Worm (Caenorhabditis elegans) whole organism, late embryonic: ENCODE measurements around the gene fbxa-184.

Experiments used
- F13H6.1 ChIP-seq: sonication (generic microtip); optimal IDR thresholded peaks from 2 replicates; lab custom pipeline; 2016; ENCODE audit warnings: missing genetic modification characterization, missing compliant biosample characterization
- T23F11.4 ChIP-seq: fragments of 200-800 bp; sonication (Bioruptor generic); optimal IDR thresholded peaks from 2 replicates; lab custom pipeline; 2018; ENCODE audit warnings: mild to moderate bottlenecking, missing genetic modification characterization, missing compliant biosample characterization
- Y22D7AL.16 ChIP-seq: sonication (generic microtip); optimal IDR thresholded peaks from 2 replicates; lab custom pipeline; 2016; ENCODE audit warnings: missing genetic modification characterization, missing compliant biosample characterization
- ceh-14 ChIP-seq: sonication (generic microtip); optimal IDR thresholded peaks from 2 replicates; lab custom pipeline; 2016; ENCODE audit warnings: missing genotype, missing genetic modification characterization, missing compliant biosample characterization
- ceh-19 ChIP-seq: fragments of 200-800 bp; sonication (Bioruptor generic); optimal IDR thresholded peaks from 2 replicates; lab custom pipeline; 2018; ENCODE audit warnings: mild to moderate bottlenecking, missing genetic modification characterization, missing compliant biosample characterization
- ceh-24 ChIP-seq: sonication (generic microtip); optimal IDR thresholded peaks from 2 replicates; lab custom pipeline; 2016; ENCODE audit warnings: mild to moderate bottlenecking, missing genetic modification characterization, missing compliant biosample characterization
- ceh-30 ChIP-seq: fragments of 150-350 bp; optimal IDR thresholded peaks from 2 replicates; lab custom pipeline; 2014; ENCODE audit warnings: missing biosample characterization, missing genetic modification characterization
- ceh-34 ChIP-seq: sonication (generic microtip); optimal IDR thresholded peaks from 2 replicates; lab custom pipeline; 2016; ENCODE audit warnings: mild to moderate bottlenecking, missing genetic modification characterization, missing compliant biosample characterization
- ceh-45 ChIP-seq: fragments of 200-800 bp; sonication (Bioruptor generic); IDR thresholded peaks from 2 replicates; pipeline ENCODE4 v1.3.6; 2022; ENCODE audit warnings: missing genetic modification reagents, missing genetic modification characterization, missing compliant biosample characterization
- ceh-48 ChIP-seq: sonication (generic microtip); optimal IDR thresholded peaks from 2 replicates; lab custom pipeline; 2016; ENCODE audit warnings: missing genetic modification characterization, inconsistent platforms, missing compliant biosample characterization
- dmd-4 ChIP-seq: sonication (generic microtip); optimal IDR thresholded peaks from 2 replicates; lab custom pipeline; 2016; ENCODE audit warnings: borderline replicate concordance, missing genetic modification characterization, missing compliant biosample characterization
- elt-4 ChIP-seq: sonication (generic microtip); optimal IDR thresholded peaks from 2 replicates; lab custom pipeline; 2016; ENCODE audit warnings: missing genetic modification characterization, missing compliant biosample characterization
- hlh-6 ChIP-seq: sonication (generic microtip); optimal IDR thresholded peaks from 2 replicates; lab custom pipeline; 2016; ENCODE audit warnings: missing genotype, missing genetic modification characterization, missing compliant biosample characterization
- lin-11 ChIP-seq: fragments of 200-800 bp; sonication (Bioruptor generic); optimal IDR thresholded peaks from 2 replicates; lab custom pipeline; 2018; ENCODE audit warnings: mild to moderate bottlenecking, missing genetic modification characterization, missing compliant biosample characterization
- nfya-1 ChIP-seq: sonication (generic microtip); optimal IDR thresholded peaks from 2 replicates; lab custom pipeline; 2017; ENCODE audit warnings: missing genetic modification characterization, mild to moderate bottlenecking, missing compliant biosample characterization, antibody characterized with exemption, moderate library complexity
- nhr-11 ChIP-seq: fragments of 150-350 bp; optimal IDR thresholded peaks from 2 replicates; lab custom pipeline; 2014; ENCODE audit warnings: missing biosample characterization, missing genetic modification characterization
- odd-2 ChIP-seq: sonication (generic microtip); optimal IDR thresholded peaks from 2 replicates; lab custom pipeline; 2017; ENCODE audit warnings: antibody characterized with exemption, mild to moderate bottlenecking, missing genetic modification characterization, missing compliant biosample characterization
- pag-3 ChIP-seq: sonication (generic microtip); optimal IDR thresholded peaks from 2 replicates; lab custom pipeline; 2016; ENCODE audit warnings: missing compliant biosample characterization, missing genetic modification characterization, borderline replicate concordance
- pat-9 ChIP-seq: fragments of 200-800 bp; sonication (Bioruptor generic); optimal IDR thresholded peaks from 2 replicates; lab custom pipeline; 2018; ENCODE audit warnings: mild to moderate bottlenecking, missing genetic modification characterization, moderate library complexity, missing compliant biosample characterization
- pax-1 ChIP-seq: fragments of 150-350 bp; optimal IDR thresholded peaks from 2 replicates; lab custom pipeline; 2014; ENCODE audit warnings: missing biosample characterization, missing genetic modification characterization
- pha-4 ChIP-seq: fragments of 150-350 bp; optimal IDR thresholded peaks from 2 replicates; lab custom pipeline; 2018; ENCODE audit warnings: missing biosample characterization, missing genetic modification reagents, missing genetic modification characterization
- pqm-1 ChIP-seq: sonication (generic microtip); optimal IDR thresholded peaks from 2 replicates; lab custom pipeline; 2016; ENCODE audit warnings: missing genetic modification characterization, missing compliant biosample characterization
- ref-2 ChIP-seq: sonication (generic microtip); optimal IDR thresholded peaks from 2 replicates; lab custom pipeline; 2016; ENCODE audit warnings: missing genetic modification characterization, missing compliant biosample characterization
- rnt-1 ChIP-seq: sonication (generic microtip); optimal IDR thresholded peaks from 2 replicates; lab custom pipeline; 2016; ENCODE audit warnings: missing genetic modification characterization, missing compliant biosample characterization
- sdc-2 ChIP-seq: sonication (generic microtip); optimal IDR thresholded peaks from 2 replicates; lab custom pipeline; 2016; ENCODE audit warnings: missing genotype, missing genetic modification characterization, missing compliant biosample characterization
- syd-9 ChIP-seq: sonication (generic microtip); optimal IDR thresholded peaks from 2 replicates; lab custom pipeline; 2016; ENCODE audit warnings: mild to moderate bottlenecking, missing genetic modification characterization, moderate library complexity, missing compliant biosample characterization
- tbx-7 ChIP-seq: sonication (generic microtip); optimal IDR thresholded peaks from 2 replicates; lab custom pipeline; 2016; ENCODE audit warnings: missing genotype, missing genetic modification characterization, missing compliant biosample characterization
- ttx-3 ChIP-seq: sonication (generic microtip); optimal IDR thresholded peaks from 2 replicates; lab custom pipeline; 2016; ENCODE audit warnings: missing genetic modification reagents, missing genetic modification characterization, missing compliant biosample characterization
- unc-3 ChIP-seq, 2 experiments: fragments of 200-800 bp in 1 of 2; sonication (Bioruptor generic) in 1 of 2; sonication (generic microtip) in 1 of 2; conservative IDR thresholded peaks in 1 of 2; optimal IDR thresholded peaks in 1 of 2; 2 replicates each; pipeline versions ENCODE4 v1.3.6 to Lab custom; 2016 to 2022; ENCODE audit warnings: missing compliant biosample characterization in 2 of 2, missing genetic modification characterization in 2 of 2, missing genetic modification reagents in 1 of 2
- unc-42 ChIP-seq: sonication (generic microtip); optimal IDR thresholded peaks from 2 replicates; lab custom pipeline; 2016; ENCODE audit warnings: missing genotype, missing genetic modification characterization, missing compliant biosample characterization
- unc-55 ChIP-seq: sonication (generic microtip); optimal IDR thresholded peaks from 2 replicates; lab custom pipeline; 2017; ENCODE audit warnings: missing biosample characterization, missing genetic modification reagents, missing genetic modification characterization
- unc-86 ChIP-seq: sonication (generic microtip); optimal IDR thresholded peaks from 2 replicates; lab custom pipeline; 2016; ENCODE audit warnings: missing genetic modification characterization, missing compliant biosample characterization

The fbxa-184 gene

DNA sequence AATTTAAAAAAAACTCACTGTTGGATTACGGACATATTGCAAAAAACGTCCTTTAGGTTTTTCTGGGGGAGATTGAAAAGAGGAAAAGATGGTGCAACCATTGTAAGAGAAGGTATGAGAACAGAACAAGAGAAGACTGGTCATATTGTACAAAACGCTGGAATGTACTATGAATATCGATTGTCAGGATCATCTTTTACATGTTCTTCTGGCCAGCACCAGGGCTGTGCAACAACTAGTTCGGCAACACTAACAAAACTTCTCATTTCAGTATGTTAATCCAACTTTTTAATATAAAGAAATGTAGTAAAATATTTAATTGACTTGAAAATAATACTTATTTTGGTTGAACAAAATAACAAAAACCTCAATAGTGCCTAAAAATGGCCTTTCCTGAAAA lies 6.7 kb upstream of the fbxa-184 start, which contains the start of gene fbxb-47:
Gene fbxb-47 (minus strand): TSS at position 101 of the 400 bp plus-strand sequence.
- TF ChIP-seq rnt-1 (tag; lab: Kevin White, UChicago): no peak
- TF ChIP-seq ttx-3 (tag; lab: Kevin White, UChicago): no peak
- no peak for TF ChIP-seq F13H6.1 (tag; lab: Kevin White, UChicago)
- TF ChIP-seq ceh-14: no peak
- no peak for TF ChIP-seq sdc-2
- TF ChIP-seq unc-55 (GFP tag; lab: Kevin White, UChicago): no peak
- TF ChIP-seq unc-42 (tag; lab: Kevin White, UChicago): no peak

DNA sequence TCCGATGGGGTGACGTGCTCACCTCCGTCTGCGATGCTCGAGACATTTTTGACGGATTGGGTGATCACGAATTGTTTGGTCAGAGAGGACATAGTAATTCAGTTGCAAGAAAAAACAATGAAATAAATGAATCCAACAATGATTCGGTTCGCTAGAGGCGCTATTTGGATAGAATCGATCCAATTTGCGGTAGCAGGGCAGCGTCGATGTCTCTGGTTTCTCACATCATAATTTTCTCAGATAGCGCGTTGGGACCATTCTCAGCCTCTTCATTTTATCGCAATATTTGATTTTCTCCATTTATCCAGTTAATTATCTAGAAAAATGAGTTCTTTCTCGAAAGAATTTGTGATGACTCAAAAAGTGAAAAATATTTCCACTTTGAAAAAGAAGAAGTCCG lies 3.7 kb upstream of the fbxa-184 start, which contains the start of gene sdz-18:
Gene sdz-18 (minus strand): TSS at position 101 of the 400 bp plus-strand sequence.
- no peak for TF ChIP-seq ceh-19
- TF ChIP-seq pqm-1 (tag; lab: Kevin White, UChicago): no peak
- TF ChIP-seq elt-4 (tag; lab: Kevin White, UChicago): no peak
- TF ChIP-seq unc-42 (tag; lab: Kevin White, UChicago): no peak
- no peak for TF ChIP-seq Y22D7AL.16
- no peak for TF ChIP-seq T23F11.4 (GFP tag; lab: Kevin White, UChicago)
- no peak for TF ChIP-seq pag-3 (tag; lab: Kevin White, UChicago)
- TF ChIP-seq lin-11: no peak
- no peak for TF ChIP-seq ceh-45 (GFP tag; lab: Robert Waterston, UW)
- no peak for TF ChIP-seq pax-1 (tag; lab: Kevin White, UChicago)
- TF ChIP-seq syd-9: no peak
- TF ChIP-seq unc-86 (tag; lab: Kevin White, UChicago): no peak
- TF ChIP-seq nhr-11 (tag; lab: Kevin White, UChicago): no peak
- no peak for TF ChIP-seq ceh-34 (tag; lab: Kevin White, UChicago)
- TF ChIP-seq nfya-1 (tag; lab: Kevin White, UChicago): no peak
- no peak for TF ChIP-seq odd-2 (tag; lab: Kevin White, UChicago)
- TF ChIP-seq, all 69 proteins: peak for 0

DNA sequence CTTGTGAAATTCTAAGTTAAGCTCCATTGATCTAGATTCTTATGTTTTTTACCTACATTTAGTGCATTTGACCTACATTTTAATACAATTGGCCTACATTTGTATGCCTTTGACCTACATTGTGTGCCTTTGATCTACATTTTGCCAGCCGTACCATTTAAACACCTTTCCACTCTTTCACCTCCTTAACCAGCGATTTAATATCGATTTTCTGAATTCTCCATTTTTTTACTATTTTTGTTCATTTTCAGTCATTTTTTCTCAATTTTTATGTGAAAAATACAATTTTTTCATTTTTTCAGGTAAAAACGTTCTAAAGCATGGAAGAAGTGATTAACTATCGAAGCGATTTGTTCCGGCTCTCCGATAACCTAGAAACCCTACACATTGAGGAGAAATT lies 2.9 kb downstream of the fbxa-184 start, which contains the start of gene btb-7:
Gene btb-7 (plus strand): TSS at position 301 of the 400 bp plus-strand sequence.
- TF ChIP-seq ceh-45 (GFP tag; lab: Robert Waterston, UW) (no peak), nhr-11 (tag; lab: Kevin White, UChicago) (no peak), hlh-6 (tag; lab: Kevin White, UChicago) (no peak)

DNA sequence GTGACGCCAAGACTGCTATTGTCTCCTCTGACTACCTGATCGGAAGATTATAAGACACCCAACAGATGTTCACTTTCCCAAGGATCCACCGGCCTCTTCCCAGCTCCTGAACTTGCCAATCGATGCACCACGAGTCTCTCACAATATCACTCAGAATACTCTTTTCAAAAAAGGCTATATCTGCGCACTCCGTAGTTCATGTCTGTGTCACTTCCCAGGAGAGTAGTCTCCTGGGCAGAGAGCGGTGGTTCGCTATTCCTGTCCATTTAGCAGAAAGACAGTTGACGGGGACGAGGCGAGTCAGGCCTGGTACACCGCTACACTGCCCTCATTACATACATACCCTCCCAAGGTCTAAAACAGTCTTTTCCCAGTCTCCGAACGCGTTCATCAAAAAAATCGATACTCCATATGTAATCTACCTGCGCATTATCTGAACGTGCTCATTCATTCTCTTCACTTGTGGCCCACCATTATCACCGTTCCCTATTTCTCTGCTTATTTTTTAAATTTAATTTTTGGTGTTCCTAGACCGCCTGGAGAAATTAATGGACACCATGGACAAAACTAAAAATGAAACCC lies 4.8 kb downstream of the fbxa-184 start, which contains the start of gene btb-6:
Gene btb-6 (plus strand): TSS at position 532 of the 582 bp plus-strand sequence.
- TF ChIP-seq T23F11.4 (GFP tag; lab: Kevin White, UChicago) (no peak), ceh-14 (no peak), pha-4 (tag; lab: Kevin White, UChicago) (no peak), ceh-24 (tag; lab: Kevin White, UChicago) (no peak), dmd-4 (tag; lab: Kevin White, UChicago) (no peak), pat-9 (tag; lab: Kevin White, UChicago) (no peak), ceh-30 (no peak), unc-3 (GFP tag; conservative IDR thresholded peaks at IDR 0.05; lab: Robert Waterston, UW) (no peak), unc-3 (tag; optimal IDR thresholded peaks at IDR 0.05; lab: Kevin White, UChicago) (no peak), ceh-45 (GFP tag; lab: Robert Waterston, UW) (no peak)
- TF ChIP-seq, all 69 proteins: peak for 0

DNA sequence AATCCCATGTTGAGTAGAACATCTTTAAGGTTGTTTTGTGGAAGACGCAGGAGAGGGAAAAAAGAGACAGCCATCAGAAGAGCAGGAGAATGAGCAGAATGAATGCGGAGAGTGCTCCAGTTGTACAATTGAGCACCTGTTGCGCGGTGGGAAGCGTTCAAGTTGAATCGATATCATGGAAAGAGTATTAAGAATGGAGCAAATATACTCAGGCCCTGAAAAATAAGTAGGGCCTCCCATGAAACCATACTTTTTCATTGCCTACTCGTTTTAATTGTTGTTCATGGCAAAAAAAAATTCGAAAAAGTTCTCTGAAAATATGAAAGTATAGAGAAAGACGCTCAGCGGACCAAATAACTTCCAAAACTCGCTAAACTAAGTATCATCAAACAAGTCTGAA lies 9.1 kb downstream of the fbxa-184 start, which contains the start of gene fbxb-48:
Gene fbxb-48 (minus strand): TSS at position 101 of the 400 bp plus-strand sequence.
- no peak for TF ChIP-seq tbx-7 (tag; lab: Kevin White, UChicago)
- no peak for TF ChIP-seq ceh-34 (tag; lab: Kevin White, UChicago)
- TF ChIP-seq ceh-48: no peak
- no peak for TF ChIP-seq ref-2 (tag; lab: Kevin White, UChicago)
